Fruit fly (Drosophila melanogaster): ENCODE data around the gene Icmt.

Icmt gene

DNA sequence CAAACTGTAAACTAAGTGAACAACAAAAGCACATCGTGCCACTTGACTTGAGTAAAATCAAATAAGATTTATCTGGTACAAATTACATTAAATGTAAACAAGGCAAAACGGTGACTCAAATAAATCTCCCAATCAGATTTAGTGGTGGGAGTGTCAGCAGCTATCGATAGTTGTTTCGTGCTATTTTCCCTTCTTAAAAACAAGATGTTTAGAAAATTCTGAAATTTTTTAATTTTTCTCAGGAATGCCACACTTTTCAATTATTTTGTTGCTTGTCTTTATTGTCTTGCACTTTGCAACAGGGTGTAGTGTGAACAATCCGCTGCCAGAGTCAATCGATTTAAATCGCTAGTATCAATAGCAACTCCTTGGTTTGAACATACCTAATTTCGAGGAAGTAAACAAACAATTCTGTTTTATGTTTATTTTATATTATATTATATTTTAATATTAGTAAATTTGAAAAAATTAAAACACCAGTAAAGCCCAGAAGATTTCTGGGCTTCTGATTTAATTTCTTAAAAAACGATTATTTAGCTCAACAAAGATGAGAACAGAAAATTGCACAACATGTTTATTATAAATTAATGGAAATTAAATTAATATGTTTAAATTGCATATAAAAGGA, 2.8 kb upstream of the Icmt start, which contains the start of gene MICAL-like (continued):
- TF ChIP-seq CG9817 (tag; optimal IDR thresholded peaks at IDR 0.05) (peak; percentile 30), Ets65A (GFP tag) (peak; percentile 44), chinmo (GFP tag; IDR thresholded peaks at IDR 0.05; ENCODE audit: partially characterized antibody) (peak; percentile 80; the same call in 2 of the 4 replicates), mam (GFP tag; optimal IDR thresholded peaks at IDR 0.05) (peak; percentile 54), CG2129 (GFP tag; IDR thresholded peaks at IDR 0.05; ENCODE audit: partially characterized antibody) (peak; percentile 67), CG7357 (GFP tag; IDR thresholded peaks at IDR 0.05) (peak; percentile 78), emc (GFP tag; optimal IDR thresholded peaks at IDR 0.05) (no peak), CG11504 (tag; optimal IDR thresholded peaks at IDR 0.05) (no peak), Bteb2 (GFP tag; optimal IDR thresholded peaks at IDR 0.05) (peak; percentile 17), en (GFP tag; optimal IDR thresholded peaks at IDR 0.05) (no peak), hb (GFP tag; IDR thresholded peaks at IDR 0.05; ENCODE audit: partially characterized antibody) (peak; percentile 80), CG10147 (GFP tag; optimal IDR thresholded peaks at IDR 0.05) (no peak), Opbp (GFP tag; IDR thresholded peaks at IDR 0.05; ENCODE audit: partially characterized antibody) (peak; percentile 54; the same call in 1 of the 3 replicates), CG43689 (GFP tag; IDR thresholded peaks at IDR 0.05) (no peak), otp (GFP tag; IDR thresholded peaks at IDR 0.05) (peak; percentile 11; the same call in 1 of the 3 replicates), zf30C (GFP tag; optimal IDR thresholded peaks at IDR 0.05) (no peak), nerfin-2 (GFP tag; IDR thresholded peaks at IDR 0.05; ENCODE audit: partially characterized antibody) (peak; percentile 63), danr (GFP tag; IDR thresholded peaks at IDR 0.05) (0 out of 2 replicates have a peak, but pooled peaks have one; percentile 22), zfh2 (GFP tag; optimal IDR thresholded peaks at IDR 0.05) (peak; percentile 50), CG11398 (GFP tag; optimal IDR thresholded peaks at IDR 0.05) (no peak), Ada2b (GFP tag; IDR thresholded peaks at IDR 0.05) (peak; percentile 49), Xbp1 (GFP tag; optimal IDR thresholded peaks at IDR 0.05) (peak; percentile 21), kni (GFP tag; optimal IDR thresholded peaks at IDR 0.05) (no peak), yki (optimal IDR thresholded peaks at IDR 0.05) (no peak), jigr1 (GFP tag; IDR thresholded peaks at IDR 0.05) (0 out of 3 replicates have a peak, but pooled peaks have one; percentile 26), CG11247 (GFP tag; IDR thresholded peaks at IDR 0.05) (0 out of 2 replicates have a peak, but pooled peaks have one; percentile 14), CG2120 (GFP tag; optimal IDR thresholded peaks at IDR 0.05) (peak; percentile 33), Rx (GFP tag; IDR thresholded peaks at IDR 0.05) (no peak), slp2 (GFP tag; optimal IDR thresholded peaks at IDR 0.05) (no peak), row (GFP tag; IDR thresholded peaks at IDR 0.05) (peak; percentile 85), Mes4 (GFP tag; optimal IDR thresholded peaks at IDR 0.05) (no peak), hth (optimal IDR thresholded peaks at IDR 0.05) (no peak), ems (GFP tag; optimal IDR thresholded peaks at IDR 0.05) (no peak), chn (GFP tag; optimal IDR thresholded peaks at IDR 0.05) (peak; percentile 5), Scr (GFP tag; IDR thresholded peaks at IDR 0.05; ENCODE audit: partially characterized antibody) (peak; percentile 90), HLH4C (GFP tag; IDR thresholded peaks at IDR 0.05; ENCODE audit: partially characterized antibody) (peak; percentile 79), CG6175 (GFP tag; IDR thresholded peaks at IDR 0.05) (no peak), CG13287 (GFP tag; IDR thresholded peaks at IDR 0.05; ENCODE audit: partially characterized antibody) (peak; percentile 89), lmd (GFP tag; IDR thresholded peaks at IDR 0.05) (peak; percentile 9; the same call in 1 of the 2 replicates), CG16863 (GFP tag; optimal IDR thresholded peaks at IDR 0.05) (no peak), nerfin-1 (tag; optimal IDR thresholded peaks at IDR 0.05) (no peak), CG42726 (GFP tag; IDR thresholded peaks at IDR 0.05; ENCODE audit: partially characterized antibody) (0 out of 2 replicates have a peak, but pooled peaks have one; percentile 46), H2.0 (GFP tag; IDR thresholded peaks at IDR 0.05) (peak; percentile 13; the same call in 1 of the 2 replicates), gro (GFP tag; optimal IDR thresholded peaks at IDR 0.05) (peak; percentile 37), hbn (GFP tag; IDR thresholded peaks at IDR 0.05; ENCODE audit: partially characterized antibody) (peak; percentile 88), luna (GFP tag; optimal IDR thresholded peaks at IDR 0.05) (no peak), CG16813 (GFP tag; IDR thresholded peaks at IDR 0.05; ENCODE audit: partially characterized antibody) (peak; percentile 73), CG8944 (GFP tag; optimal IDR thresholded peaks at IDR 0.05) (peak; percentile 2), lilli (GFP tag; optimal IDR thresholded peaks at IDR 0.05) (peak; percentile 27), kay (GFP tag; optimal IDR thresholded peaks at IDR 0.05) (peak; percentile 79)

All from whole organism, embryonic.